Fruit fly (Drosophila melanogaster) whole organism, embryonic: ENCODE results near the gene CG11131.

Experiments used
- Aef1 ChIP-seq: fragments of 200-800 bp; sonication (Bioruptor generic); IDR thresholded peaks from 3 replicates; pipeline ENCODE4 v1.3.6; 2022; ENCODE audit warnings: missing biosample characterization, missing genetic modification characterization
- Atf3 ChIP-seq: fragments of 200-800 bp; sonication (Bioruptor generic); optimal IDR thresholded peaks from 3 replicates; lab custom pipeline; 2016; ENCODE audit warnings: missing biosample characterization, missing genetic modification characterization
- CG10565 ChIP-seq: fragments of 200-800 bp; sonication (Bioruptor generic); optimal IDR thresholded peaks from 3 replicates; lab custom pipeline; 2016; ENCODE audit warnings: missing biosample characterization, mild to moderate bottlenecking, missing genetic modification characterization
- CG14014 ChIP-seq: fragments of 200-800 bp; sonication (Bioruptor generic); IDR thresholded peaks from 2 replicates; pipeline ENCODE4 v1.3.6; 2022; ENCODE audit warnings: missing biosample characterization, missing genetic modification characterization
- CG14710 ChIP-seq: fragments of 200-800 bp; sonication (Bioruptor generic); optimal IDR thresholded peaks from 3 replicates; lab custom pipeline; 2019; ENCODE audit warnings: missing biosample characterization, mild to moderate bottlenecking, missing genetic modification characterization, moderate library complexity
- CG15514 ChIP-seq: fragments of 200-800 bp; sonication (Bioruptor generic); optimal IDR thresholded peaks from 3 replicates; lab custom pipeline; 2017; ENCODE audit warnings: missing biosample characterization, missing genetic modification characterization, mild to moderate bottlenecking, moderate library complexity, missing genetic modification reagents
- CG16779 ChIP-seq: fragments of 200-800 bp; sonication (Bioruptor generic); IDR thresholded peaks from 2 replicates; pipeline ENCODE4 v1.3.6; 2022; ENCODE audit warnings: missing biosample characterization, missing genetic modification characterization
- CG17186 ChIP-seq: fragments of 200-800 bp; sonication (Bioruptor generic); optimal IDR thresholded peaks from 3 replicates; lab custom pipeline; 2017; ENCODE audit warnings: missing biosample characterization, missing genetic modification reagents, missing genetic modification characterization
- CG17802 ChIP-seq: fragments of 200-800 bp; sonication (Bioruptor generic); optimal IDR thresholded peaks from 2 replicates; lab custom pipeline; 2018; ENCODE audit warnings: missing biosample characterization, mild to moderate bottlenecking, missing genetic modification characterization, moderate library complexity
- CG1832 ChIP-seq: fragments of 200-800 bp; sonication (Bioruptor generic); optimal IDR thresholded peaks from 2 replicates; lab custom pipeline; 2017; ENCODE audit warnings: missing biosample characterization, mild to moderate bottlenecking, missing genetic modification characterization, inconsistent platforms
- CG2129 ChIP-seq: fragments of 200-800 bp; sonication (Bioruptor generic); IDR thresholded peaks from 2 replicates; pipeline ENCODE4 v1.3.6; 2022; ENCODE audit warnings: missing biosample characterization, missing genetic modification characterization; ENCODE audit not compliant: partially characterized antibody
- CG32767 ChIP-seq: fragments of 200-800 bp; sonication (Bioruptor generic); IDR thresholded peaks from 2 replicates; pipeline ENCODE4 v1.3.6; 2022; ENCODE audit warnings: missing biosample characterization, missing genetic modification characterization
- CG4707 ChIP-seq: fragments of 200-800 bp; sonication (Bioruptor generic); optimal IDR thresholded peaks from 2 replicates; lab custom pipeline; 2018; ENCODE audit warnings: missing biosample characterization, mild to moderate bottlenecking, missing genetic modification characterization, moderate library complexity
- CG8359 ChIP-seq: fragments of 200-800 bp; sonication (Bioruptor generic); optimal IDR thresholded peaks from 2 replicates; lab custom pipeline; 2017; ENCODE audit warnings: missing biosample characterization, mild to moderate bottlenecking, missing genetic modification characterization, borderline replicate concordance
- CG8388 ChIP-seq: fragments of 200-800 bp; sonication (Bioruptor generic); optimal IDR thresholded peaks from 2 replicates; lab custom pipeline; 2019; ENCODE audit warnings: missing biosample characterization, mild to moderate bottlenecking, missing genetic modification characterization, moderate library complexity
- Camta ChIP-seq: fragments of 200-800 bp; sonication (Bioruptor generic); optimal IDR thresholded peaks from 2 replicates; lab custom pipeline; 2016; ENCODE audit warnings: missing biosample characterization, missing genetic modification characterization
- E2f2 ChIP-seq: fragments of 200-800 bp; sonication (Bioruptor generic); IDR thresholded peaks from 2 replicates; pipeline ENCODE4 v1.3.6; 2022; ENCODE audit warnings: missing biosample characterization, missing genetic modification characterization
- Fer3 ChIP-seq: fragments of 200-800 bp; sonication (Bioruptor generic); optimal IDR thresholded peaks from 2 replicates; lab custom pipeline; 2018; ENCODE audit warnings: missing biosample characterization, mild to moderate bottlenecking, missing genetic modification characterization, moderate library complexity
- HLH3B ChIP-seq: fragments of 200-800 bp; sonication (Bioruptor generic); IDR thresholded peaks from 2 replicates; pipeline ENCODE4 v1.3.6; 2022; ENCODE audit warnings: missing biosample characterization, missing genetic modification characterization
- HmgZ ChIP-seq: fragments of 200-800 bp; sonication (Bioruptor generic); optimal IDR thresholded peaks from 2 replicates; lab custom pipeline; 2018; ENCODE audit warnings: missing biosample characterization, mild to moderate bottlenecking, missing genetic modification characterization
- Hmx ChIP-seq: fragments of 200-800 bp; sonication (Bioruptor generic); optimal IDR thresholded peaks from 2 replicates; lab custom pipeline; 2016; ENCODE audit warnings: missing biosample characterization, missing genetic modification characterization
- NC2α ChIP-seq: fragments of 200-800 bp; sonication (Bioruptor generic); optimal IDR thresholded peaks from 2 replicates; lab custom pipeline; 2016; ENCODE audit warnings: missing biosample characterization, missing genetic modification characterization
- NfI ChIP-seq: fragments of 200-800 bp; sonication (Bioruptor generic); optimal IDR thresholded peaks from 3 replicates; lab custom pipeline; 2018; ENCODE audit warnings: missing biosample characterization, mild to moderate bottlenecking, missing genetic modification characterization, moderate library complexity
- Optix ChIP-seq: fragments of 200-800 bp; sonication (Bioruptor generic); IDR thresholded peaks from 3 replicates; pipeline ENCODE4 v1.3.6; 2022; ENCODE audit warnings: missing biosample characterization, missing genetic modification characterization
- ac ChIP-seq: fragments of 200-800 bp; sonication (Bioruptor generic); optimal IDR thresholded peaks from 3 replicates; lab custom pipeline; 2017; ENCODE audit warnings: missing biosample characterization, mild to moderate bottlenecking, missing genetic modification characterization
- bcd ChIP-seq: fragments of 200-800 bp; sonication (Bioruptor generic); optimal IDR thresholded peaks from 2 replicates; lab custom pipeline; 2017; ENCODE audit warnings: missing biosample characterization, mild to moderate bottlenecking, missing genetic modification characterization
- cad ChIP-seq: fragments of >200 bp; optimal IDR thresholded peaks from 2 replicates; lab custom pipeline; 2017; ENCODE audit warnings: missing biosample characterization, missing genetic modification characterization
- fd3F ChIP-seq: fragments of 200-800 bp; sonication (Bioruptor generic); optimal IDR thresholded peaks from 2 replicates; lab custom pipeline; 2018; ENCODE audit warnings: missing biosample characterization, mild to moderate bottlenecking, missing genetic modification characterization, moderate library complexity
- gce ChIP-seq: fragments of 200-800 bp; sonication (Bioruptor generic); IDR thresholded peaks from 3 replicates; pipeline ENCODE4 v1.3.6; 2022; ENCODE audit warnings: missing biosample characterization, missing genetic modification characterization
- gcm ChIP-seq: fragments of 200-800 bp; sonication (Bioruptor generic); optimal IDR thresholded peaks from 2 replicates; lab custom pipeline; 2019; ENCODE audit warnings: missing biosample characterization, mild to moderate bottlenecking, missing genetic modification characterization, moderate library complexity
- gfzf ChIP-seq: fragments of 200-800 bp; sonication (Bioruptor generic); optimal IDR thresholded peaks from 2 replicates; lab custom pipeline; 2016; ENCODE audit warnings: missing biosample characterization, mild to moderate bottlenecking, missing genetic modification characterization, moderate library complexity
- gsb ChIP-seq: fragments of 200-800 bp; sonication (Bioruptor generic); IDR thresholded peaks from 2 replicates; pipeline ENCODE4 v1.3.6; 2022; ENCODE audit warnings: missing biosample characterization, missing genetic modification characterization
- hkb ChIP-seq, 2 experiments: fragments of 200-800 bp in 1 of 2; fragments of >200 bp in 1 of 2; sonication (Bioruptor generic) in 1 of 2; IDR thresholded peaks in 1 of 2; optimal IDR thresholded peaks in 1 of 2; 2 replicates each; pipeline versions ENCODE4 v1.3.6 to Lab custom; 2017 to 2022; ENCODE audit warnings: missing biosample characterization in 1 of 2, missing genetic modification characterization in 1 of 2
- inv ChIP-seq: fragments of 200-800 bp; sonication (Bioruptor generic); IDR thresholded peaks from 2 replicates; pipeline ENCODE4 v1.3.6; 2022; ENCODE audit warnings: missing biosample characterization, missing genetic modification characterization; ENCODE audit not compliant: partially characterized antibody
- mam ChIP-seq: fragments of 200-800 bp; sonication (Bioruptor generic); optimal IDR thresholded peaks from 3 replicates; lab custom pipeline; 2016; ENCODE audit warnings: missing biosample characterization, missing genetic modification characterization
- pan ChIP-seq, 4 experiments: fragments of >200 bp in 3 of 4; fragments of 200-800 bp in 1 of 4; sonication (Bioruptor generic) in 1 of 4; optimal IDR thresholded peaks in 3 of 4; IDR thresholded peaks in 1 of 4; 2 replicates each; pipeline versions ENCODE4 v1.3.6 to Lab custom; 2017 to 2022; ENCODE audit warnings: missing biosample characterization in 2 of 4, missing genetic modification characterization in 2 of 4, mixed read lengths in 1 of 4
- prd ChIP-seq, 3 experiments: fragments of >200 bp in 2 of 3; fragments of 200-800 bp in 1 of 3; sonication (Bioruptor generic) in 1 of 3; optimal IDR thresholded peaks in 2 of 3; IDR thresholded peaks in 1 of 3; 2 replicates in 2 of 3; 3 replicates in 1 of 3; pipeline versions ENCODE4 v1.3.6 to Lab custom; 2017 to 2022; ENCODE audit warnings: missing biosample characterization in 1 of 3, missing genetic modification characterization in 1 of 3
- sc ChIP-seq, 3 experiments: fragments of >200 bp in 2 of 3; fragments of 200-800 bp in 1 of 3; sonication (Bioruptor generic) in 1 of 3; optimal IDR thresholded peaks; 2 replicates in 2 of 3; 3 replicates in 1 of 3; lab custom pipeline; 2017; ENCODE audit warnings: mild to moderate bottlenecking in 1 of 3, missing biosample characterization in 1 of 3, missing genetic modification characterization in 1 of 3, missing genetic modification reagents in 1 of 3
- sens-2 ChIP-seq: fragments of 200-800 bp; sonication (Bioruptor generic); IDR thresholded peaks from 2 replicates; pipeline ENCODE4 v1.3.6; 2022; ENCODE audit warnings: missing biosample characterization, missing genetic modification characterization
- shn ChIP-seq: fragments of 200-800 bp; sonication (Bioruptor generic); optimal IDR thresholded peaks from 3 replicates; lab custom pipeline; 2016; ENCODE audit warnings: missing biosample characterization, missing genetic modification characterization
- so ChIP-seq: fragments of 200-800 bp; sonication (Bioruptor generic); IDR thresholded peaks from 3 replicates; pipeline ENCODE4 v1.3.6; 2022; ENCODE audit warnings: missing biosample characterization, missing genetic modification characterization
- sr ChIP-seq: fragments of 200-800 bp; sonication (Bioruptor generic); IDR thresholded peaks from 3 replicates; pipeline ENCODE4 v1.3.6; 2022; ENCODE audit warnings: missing biosample characterization, missing genetic modification characterization
- sug ChIP-seq: fragments of 200-800 bp; optimal IDR thresholded peaks from 2 replicates; lab custom pipeline; 2019; ENCODE audit warnings: missing biosample characterization, mild to moderate bottlenecking, missing genetic modification characterization, moderate library complexity
- trh ChIP-seq: fragments of 200-800 bp; sonication (Bioruptor generic); optimal IDR thresholded peaks from 2 replicates; lab custom pipeline; 2016; ENCODE audit warnings: missing biosample characterization, missing genetic modification characterization
- vfl ChIP-seq: fragments of 200-800 bp; sonication (Bioruptor generic); optimal IDR thresholded peaks from 2 replicates; lab custom pipeline; 2016; ENCODE audit warnings: missing biosample characterization, missing genetic modification characterization
- z ChIP-seq: fragments of 200-800 bp; sonication (Bioruptor generic); IDR thresholded peaks from 3 replicates; pipeline ENCODE4 v1.3.6; 2022; ENCODE audit warnings: missing biosample characterization, missing genetic modification characterization
- zen2 ChIP-seq: fragments of 200-800 bp; sonication (Bioruptor generic); IDR thresholded peaks from 3 replicates; pipeline ENCODE4 v1.3.6; 2022; ENCODE audit warnings: missing biosample characterization, missing genetic modification characterization; ENCODE audit not compliant: partially characterized antibody

Gene CG11131

DNA sequence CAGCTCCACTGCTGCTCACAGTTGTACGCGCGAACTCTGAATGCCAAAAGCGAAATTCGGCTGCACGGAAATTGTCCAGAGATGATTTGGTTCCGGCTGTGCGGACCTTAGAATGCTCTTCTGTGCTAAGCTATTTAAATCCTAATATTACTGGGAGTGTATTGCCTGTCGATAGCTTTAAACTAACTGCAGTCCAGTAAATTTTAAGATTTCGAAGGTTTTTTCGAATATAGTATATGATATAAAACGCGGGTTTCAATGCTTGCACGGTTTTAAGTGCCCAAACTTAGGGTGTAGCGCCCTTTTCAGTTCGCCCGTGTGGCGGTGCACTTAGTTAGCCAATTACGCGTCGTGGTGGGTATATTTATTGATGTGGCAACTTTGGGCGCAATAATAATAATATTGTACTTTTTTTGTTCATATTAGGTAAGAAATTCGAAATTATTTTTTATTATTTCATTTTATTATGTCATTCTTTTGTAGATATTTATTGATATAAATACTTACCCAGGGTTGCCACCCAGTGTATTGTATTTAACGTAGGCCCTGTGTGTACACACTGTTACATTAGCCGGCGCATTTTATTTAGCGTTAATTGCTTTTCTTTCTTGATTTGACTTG, 19.7 kb upstream of the CG11131 start, which contains the start of the genes Chro and Ssl1 (continued):
- no peak for TF ChIP-seq zen2 (GFP tag; lab: Robert Waterston, UW)
- TF ChIP-seq cad (GFP tag; lab: Kevin White, UChicago), result no peak
- TF ChIP-seq fd3F (GFP tag; lab: Kevin White, UChicago), result peak; percentile 99
- peak; percentile 100 for TF ChIP-seq CG10565 (GFP tag; lab: Kevin White, UChicago)
- peak; percentile 98 for TF ChIP-seq CG17186
- TF ChIP-seq Optix (GFP tag; lab: Robert Waterston, UW), result peak; percentile 100
- TF ChIP-seq CG1832 (GFP tag; lab: Kevin White, UChicago), result peak; percentile 31
- peak; percentile 100 for TF ChIP-seq HmgZ
- TF ChIP-seq CG14014, result peak; percentile 100
- no peak for TF ChIP-seq sc (optimal IDR thresholded peaks at IDR 0.05; lab: Kevin White, UChicago)
- TF ChIP-seq sc (GFP tag; optimal IDR thresholded peaks at IDR 0.05; lab: Kevin White, UChicago), result peak; percentile 100
- TF ChIP-seq inv (GFP tag; lab: Robert Waterston, UW), result no peak
- TF ChIP-seq gce (GFP tag; lab: Robert Waterston, UW), result peak; percentile 99
- TF ChIP-seq ac (GFP tag; lab: Kevin White, UChicago), result peak; percentile 100
- peak; percentile 100 for TF ChIP-seq bcd
- TF ChIP-seq shn (GFP tag; lab: Kevin White, UChicago), result peak; percentile 100
- TF ChIP-seq CG16779 (GFP tag; lab: Robert Waterston, UW), result peak; percentile 99
- peak; percentile 100 for TF ChIP-seq NC2α (GFP tag; lab: Kevin White, UChicago)
- TF ChIP-seq HLH3B (GFP tag; lab: Robert Waterston, UW), result peak; percentile 100
- peak; percentile 100 for TF ChIP-seq CG14710 (tag; lab: Kevin White, UChicago)
- no peak for TF ChIP-seq pan (optimal IDR thresholded peaks at IDR 0.05; lab: Kevin White, UChicago)
- TF ChIP-seq pan (GFP tag; optimal IDR thresholded peaks at IDR 0.05 in 1 of 2, IDR thresholded peaks at IDR 0.05 in 1 of 2), result peak in 1 of 2 experiments; percentile 100
- TF ChIP-seq sr, result peak; percentile 99
- TF ChIP-seq prd (optimal IDR thresholded peaks at IDR 0.05; lab: Kevin White, UChicago), result no peak
- TF ChIP-seq prd (GFP tag; IDR thresholded peaks at IDR 0.05; lab: Robert Waterston, UW), result peak; percentile 100
- TF ChIP-seq gfzf (GFP tag; lab: Kevin White, UChicago), result peak; percentile 50
- peak; percentile 96 for TF ChIP-seq CG15514 (GFP tag; lab: Kevin White, UChicago)
- TF ChIP-seq sens-2 (GFP tag; lab: Robert Waterston, UW), result peak; percentile 100
- TF ChIP-seq Fer3 (tag; lab: Kevin White, UChicago), result peak; percentile 100
- TF ChIP-seq Atf3 (GFP tag; lab: Kevin White, UChicago), result peak; percentile 100
- peak; percentile 100 for TF ChIP-seq so
- TF ChIP-seq CG8359 (GFP tag; lab: Kevin White, UChicago), result peak; percentile 97
- peak; percentile 100 for TF ChIP-seq vfl (GFP tag; lab: Kevin White, UChicago)
- peak; percentile 96 for TF ChIP-seq CG17802
- TF ChIP-seq Aef1 (GFP tag; lab: Robert Waterston, UW), result peak; percentile 100
- peak; percentile 89 for TF ChIP-seq z
- peak; percentile 100 for TF ChIP-seq Camta (GFP tag; lab: Kevin White, UChicago)
- TF ChIP-seq CG8388 (GFP tag; lab: Kevin White, UChicago), result peak; percentile 100
- peak; percentile 98 for TF ChIP-seq sug (tag; lab: Kevin White, UChicago)
- TF ChIP-seq CG2129, result no peak
- TF ChIP-seq CG4707 (GFP tag; lab: Kevin White, UChicago), result peak; percentile 98
- TF ChIP-seq CG32767, result peak; percentile 100
- TF ChIP-seq gsb (GFP tag; lab: Robert Waterston, UW), result peak; percentile 99
- TF ChIP-seq Hmx (GFP tag; lab: Kevin White, UChicago), result peak; percentile 99
- peak; percentile 99 for TF ChIP-seq trh
- TF ChIP-seq mam (GFP tag; lab: Kevin White, UChicago), result peak; percentile 100
- peak; percentile 96 for TF ChIP-seq E2f2 (GFP tag; lab: Robert Waterston, UW)
- TF ChIP-seq hkb (optimal IDR thresholded peaks at IDR 0.05; lab: Kevin White, UChicago), result peak; percentile 99
- TF ChIP-seq hkb (GFP tag; IDR thresholded peaks at IDR 0.05; lab: Robert Waterston, UW), result peak; percentile 100
- peak; percentile 100 for TF ChIP-seq gcm (GFP tag; lab: Kevin White, UChicago)
- TF ChIP-seq NfI (GFP tag; lab: Kevin White, UChicago), result peak; percentile 100
